Fruit fly (Drosophila melanogaster) whole organism, larva: ENCODE measurements around the gene CG32369.

ENCODE experiments used
- noc ChIP-seq: fragments of 200-800 bp; sonication (Bioruptor generic); optimal IDR thresholded peaks from 3 replicates; lab custom pipeline; 2019; ENCODE audit warnings: missing biosample characterization, mild to moderate bottlenecking, missing genetic modification characterization, moderate library complexity

The CG32369 gene

DNA sequence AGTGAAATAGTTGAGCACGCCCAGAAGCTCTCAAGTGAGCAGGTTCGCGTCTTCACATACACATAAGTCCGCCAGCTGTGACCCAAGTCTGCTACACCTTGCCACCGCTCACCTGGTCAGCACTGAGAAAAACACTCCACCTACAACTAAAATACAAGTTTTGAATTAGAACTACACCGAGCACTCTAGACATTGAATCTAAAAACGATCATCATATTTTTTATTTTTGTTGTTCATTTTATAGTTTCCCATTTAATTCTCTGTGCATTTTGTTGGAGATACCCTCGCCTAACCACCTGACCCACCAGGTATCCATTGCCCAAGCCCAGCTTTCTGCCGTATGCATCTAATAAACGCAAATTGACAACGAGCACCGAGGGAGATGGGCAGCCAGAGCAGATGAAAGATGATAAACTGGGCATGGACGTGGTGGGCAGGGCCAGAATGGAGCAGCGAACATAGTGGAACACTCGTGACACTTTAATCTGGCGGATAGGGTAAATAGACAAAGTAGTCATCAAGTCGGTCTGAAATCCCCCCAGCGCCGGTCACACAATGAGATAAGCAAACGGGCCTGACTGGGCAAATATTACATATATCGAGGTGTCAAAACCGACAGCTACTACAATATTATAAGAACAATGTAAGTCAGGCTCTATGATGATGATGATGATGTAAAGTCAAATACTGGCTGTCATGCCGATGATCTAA lies 31.8 kb upstream of the CG32369 start:
- no peak for TF ChIP-seq noc (tag; lab: Kevin White, UChicago)

DNA sequence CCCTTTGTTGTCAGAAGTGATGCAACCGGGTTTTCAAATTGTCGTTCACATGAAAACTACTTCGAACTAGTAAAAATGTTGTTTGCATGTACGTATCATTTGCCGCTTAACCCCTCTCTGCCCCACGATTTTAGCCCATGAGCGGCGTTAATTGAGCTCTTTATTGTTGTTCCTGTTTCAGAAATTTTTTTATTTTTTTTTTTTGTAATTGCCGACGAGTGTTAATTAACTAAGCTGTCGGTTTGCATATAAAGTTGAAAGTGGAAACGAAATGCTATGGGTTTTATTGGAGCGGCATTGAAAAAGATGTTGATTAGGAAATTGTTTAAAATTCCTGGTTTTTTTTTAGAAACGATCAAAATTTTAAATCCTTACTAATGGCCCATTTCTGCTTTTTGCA lies 28.7 kb upstream of the CG32369 start:
- no peak for TF ChIP-seq noc (tag; lab: Kevin White, UChicago)

DNA sequence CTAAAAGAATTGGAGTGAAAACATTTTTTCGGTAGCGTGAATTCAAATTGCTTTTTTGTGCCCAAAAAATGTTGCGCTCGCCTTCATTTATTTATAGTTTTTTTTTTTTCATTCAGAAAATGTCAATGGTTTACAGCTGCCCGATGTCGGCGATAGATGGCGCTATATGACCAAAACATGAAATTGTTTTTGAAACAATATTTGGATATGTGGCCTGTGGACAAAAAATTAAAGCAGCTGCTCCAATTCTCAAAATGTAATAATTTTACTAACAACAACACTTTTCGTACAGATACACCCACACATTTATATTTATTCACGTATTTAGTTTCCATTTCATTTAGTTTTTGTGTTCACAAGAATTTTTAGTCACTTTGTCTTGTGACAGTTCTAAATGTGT lies 28.1 kb upstream of the CG32369 start:
- TF ChIP-seq noc (tag; lab: Kevin White, UChicago): no peak

DNA sequence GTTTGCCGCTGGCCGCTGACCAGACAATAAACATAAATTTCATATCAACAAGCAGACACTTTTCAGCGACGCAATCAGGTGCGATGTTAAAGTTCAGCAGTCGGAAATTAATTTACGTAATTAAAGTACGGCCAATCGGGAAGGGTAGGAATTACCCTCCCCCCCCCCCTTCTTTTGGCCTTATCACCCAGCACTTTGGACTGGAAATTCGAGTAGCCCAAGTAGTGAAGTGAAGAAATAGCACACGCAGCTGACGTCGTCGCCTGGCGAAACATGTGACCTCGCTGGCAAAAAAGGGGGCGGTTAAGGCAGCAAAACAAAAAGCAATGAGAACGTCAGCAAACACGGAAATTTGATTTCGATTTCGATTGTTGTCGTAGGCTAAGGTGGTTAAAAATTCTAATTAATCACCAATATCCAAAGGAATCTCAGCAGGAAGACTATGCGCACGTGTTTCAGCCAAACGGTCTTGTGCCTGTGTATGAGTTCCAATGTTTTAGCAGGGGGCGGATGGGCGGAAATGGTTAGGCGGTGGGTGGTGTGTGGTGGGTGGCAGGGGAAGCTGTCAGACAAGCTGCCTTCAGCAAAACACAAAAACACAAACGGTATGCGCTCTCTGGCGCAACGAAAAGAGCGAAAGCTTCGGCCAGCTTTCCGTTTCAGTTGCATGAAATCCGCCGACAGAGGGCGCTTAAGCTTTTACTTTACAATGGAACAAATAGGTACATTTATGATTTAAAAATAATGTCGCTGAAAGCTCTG lies 27.2 kb upstream of the CG32369 start:
- TF ChIP-seq noc (tag; lab: Kevin White, UChicago): peak; percentile 5

DNA sequence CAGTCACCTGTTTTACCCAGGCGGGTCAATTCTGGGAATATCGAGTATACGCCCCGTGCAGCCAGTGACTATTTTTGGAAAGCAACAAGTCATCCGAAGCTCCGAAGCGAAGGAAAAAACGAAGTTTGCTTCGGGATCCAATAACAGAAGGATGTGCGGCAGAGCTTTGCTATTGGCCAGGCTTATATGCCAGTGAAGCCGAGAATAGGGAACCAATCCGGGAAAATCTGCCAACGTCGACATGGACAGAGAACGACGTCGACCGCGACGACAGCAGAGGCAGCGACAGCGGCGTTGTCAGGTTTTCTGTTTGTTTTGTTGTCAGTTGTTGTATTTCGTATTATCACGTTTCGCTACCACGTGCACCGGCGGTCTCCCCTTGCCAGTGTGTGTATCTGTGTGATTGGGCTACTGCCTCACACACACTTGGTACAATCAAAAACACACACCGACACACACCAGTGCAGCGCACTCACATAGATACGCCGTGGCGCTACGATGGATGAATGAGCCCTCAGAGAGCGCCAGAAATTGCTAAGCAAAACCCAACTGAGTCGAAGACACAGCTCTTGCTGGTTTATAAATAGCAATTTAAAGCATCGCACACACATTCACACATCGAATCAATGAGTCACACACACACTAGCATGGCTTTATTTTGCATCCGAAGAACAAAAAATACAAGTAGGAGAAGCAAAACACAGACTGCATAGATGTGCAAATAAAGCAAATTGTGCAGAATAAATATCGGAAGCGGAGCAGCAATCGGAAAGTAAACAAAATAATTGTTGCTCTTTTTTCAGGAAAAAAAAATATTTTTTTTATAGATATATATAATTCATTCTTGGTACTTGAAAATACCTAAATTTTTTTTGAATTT lies 25.5 kb upstream of the CG32369 start:
- TF ChIP-seq noc (tag; lab: Kevin White, UChicago): no peak

DNA sequence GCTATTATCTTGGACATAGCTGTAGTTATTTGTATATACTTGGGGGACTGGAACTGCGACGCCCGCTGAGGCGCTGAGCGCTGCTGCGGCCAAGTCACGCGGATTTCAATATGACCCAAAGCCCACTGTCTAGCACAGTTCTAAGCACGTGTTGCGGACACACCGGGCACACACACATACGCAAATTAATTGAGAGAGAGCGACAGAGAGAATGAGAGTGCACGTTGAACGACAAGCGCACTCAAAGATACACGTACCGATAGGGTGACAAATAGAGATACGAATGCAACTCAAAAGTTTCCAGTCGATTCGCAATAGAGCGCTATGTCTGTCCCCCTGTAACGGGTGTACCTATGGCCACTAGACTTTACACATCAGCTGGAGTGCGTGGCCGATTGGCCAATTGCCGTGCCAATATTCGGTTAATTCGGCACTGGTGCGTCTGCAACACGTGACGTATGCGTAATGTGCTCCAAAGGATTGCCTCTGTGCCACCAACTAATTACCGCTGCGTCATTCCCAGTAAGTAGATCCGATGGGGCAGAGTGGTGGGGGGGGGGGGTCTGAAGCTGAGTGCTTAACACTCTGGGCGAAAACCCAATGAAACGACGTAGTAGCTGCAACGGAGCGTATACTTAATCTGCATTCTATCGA lies 24.2 kb upstream of the CG32369 start:
- no peak for TF ChIP-seq noc (tag; lab: Kevin White, UChicago)

DNA sequence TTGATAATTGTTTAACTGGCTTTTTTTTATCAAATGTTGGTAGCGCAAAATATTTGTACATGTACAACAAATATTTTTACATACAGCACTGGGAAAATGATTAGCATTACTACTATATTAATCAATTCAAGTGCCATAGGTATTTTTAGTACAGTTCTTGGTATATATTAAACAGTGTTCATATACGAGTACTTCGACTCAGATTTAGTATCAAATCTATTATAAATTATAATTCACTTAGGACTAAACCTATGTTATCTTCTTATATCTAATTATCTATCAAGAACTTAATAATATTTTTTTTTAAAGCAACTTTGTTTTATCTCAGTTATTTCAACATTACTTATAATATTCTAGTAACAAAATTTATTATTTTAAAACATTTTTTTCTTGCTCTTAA lies 23.7 kb upstream of the CG32369 start:
- TF ChIP-seq noc (tag; lab: Kevin White, UChicago): no peak

DNA sequence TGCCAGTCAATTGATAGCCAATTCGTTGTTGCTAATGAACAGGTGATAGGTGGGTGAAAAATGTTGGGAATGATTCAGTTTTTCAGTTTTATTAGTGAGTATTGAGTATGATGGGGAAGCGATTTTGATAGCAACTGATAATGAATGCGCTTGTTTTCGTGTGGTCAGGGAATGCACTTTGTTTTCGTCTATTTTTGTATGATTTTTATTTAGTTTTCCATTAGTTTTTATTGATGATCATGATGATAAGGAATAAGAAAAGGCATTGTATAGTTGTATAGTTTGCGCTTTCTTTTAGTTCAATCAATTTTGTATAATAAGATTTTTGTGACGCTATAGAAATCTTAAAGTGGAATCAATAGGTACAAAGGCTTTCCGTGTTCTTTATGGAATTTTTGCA lies 22.3 kb upstream of the CG32369 start:
- no peak for TF ChIP-seq noc (tag; lab: Kevin White, UChicago)

DNA sequence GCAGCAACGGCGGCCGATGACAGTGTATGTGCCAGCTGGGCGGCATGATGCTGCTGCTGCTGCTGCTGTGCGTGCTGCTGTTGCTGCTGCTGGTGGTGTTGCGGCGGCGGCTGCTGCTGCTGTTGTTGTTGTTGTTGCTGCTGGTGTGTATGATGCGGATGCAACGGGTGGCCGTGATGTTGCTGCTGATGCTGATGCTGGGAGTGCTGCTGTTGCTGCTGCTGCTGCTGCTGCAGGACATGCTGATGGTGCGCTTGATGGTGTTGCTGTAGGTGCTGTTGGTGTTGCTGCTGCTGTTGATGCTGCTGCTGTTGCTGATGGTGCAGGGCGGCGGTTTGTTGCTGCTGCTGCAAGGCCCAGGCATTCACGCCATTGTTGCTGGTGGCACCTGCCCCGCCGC lies 21.3 kb upstream of the CG32369 start:
- TF ChIP-seq noc (tag; lab: Kevin White, UChicago): no peak

DNA sequence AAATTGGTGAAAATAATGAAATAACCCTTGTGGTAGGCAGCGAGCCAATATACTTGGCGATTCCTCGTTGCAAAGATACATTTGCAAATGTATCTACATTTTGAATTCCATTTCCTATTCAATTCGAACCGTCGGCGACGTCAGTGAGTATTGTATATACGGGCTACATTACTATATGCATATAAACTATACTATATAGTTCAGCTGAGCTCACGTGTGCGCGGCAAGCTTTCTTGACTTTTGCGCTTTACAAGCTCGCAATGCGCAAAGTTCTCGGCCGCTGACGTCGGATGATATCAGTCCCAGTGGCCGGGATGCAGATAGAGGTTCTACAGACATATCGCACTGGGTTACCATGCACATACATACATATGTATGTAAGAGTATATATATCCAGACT lies 20.0 kb upstream of the CG32369 start:
- TF ChIP-seq noc (tag; lab: Kevin White, UChicago): no peak

DNA sequence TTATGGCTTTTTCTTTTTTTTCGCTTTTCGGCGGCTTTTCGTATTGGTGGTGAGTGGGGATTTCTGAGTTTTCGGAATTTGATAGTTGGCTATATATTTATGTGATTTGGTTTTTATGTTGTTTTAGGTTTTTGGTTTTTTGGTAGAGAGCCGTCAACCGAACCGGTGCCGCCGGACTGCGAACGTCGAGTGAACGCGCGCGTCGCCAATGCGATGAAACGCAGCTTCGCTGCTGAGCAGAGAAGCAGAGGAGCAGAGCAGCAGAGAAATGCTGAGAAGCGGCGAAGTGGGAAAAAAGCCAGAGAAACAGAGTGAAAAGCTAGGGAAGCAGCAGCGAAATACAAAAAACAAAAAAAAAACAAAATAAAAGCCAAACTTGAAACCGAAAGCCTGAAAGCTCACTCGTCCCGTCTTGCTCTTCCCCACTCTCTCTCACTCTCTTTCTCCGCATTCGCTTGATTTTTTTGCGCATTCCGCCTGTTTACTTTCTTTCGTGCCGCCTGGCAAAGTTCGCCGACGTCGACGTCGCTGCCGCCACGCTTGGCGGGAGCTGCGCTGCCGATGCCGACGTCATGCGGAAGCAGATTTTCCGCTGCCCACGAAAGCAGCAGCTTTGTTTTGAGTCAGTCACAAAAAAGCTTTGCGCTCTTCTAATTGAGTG lies 18.3 kb upstream of the CG32369 start:
- TF ChIP-seq noc (tag; lab: Kevin White, UChicago): no peak

DNA sequence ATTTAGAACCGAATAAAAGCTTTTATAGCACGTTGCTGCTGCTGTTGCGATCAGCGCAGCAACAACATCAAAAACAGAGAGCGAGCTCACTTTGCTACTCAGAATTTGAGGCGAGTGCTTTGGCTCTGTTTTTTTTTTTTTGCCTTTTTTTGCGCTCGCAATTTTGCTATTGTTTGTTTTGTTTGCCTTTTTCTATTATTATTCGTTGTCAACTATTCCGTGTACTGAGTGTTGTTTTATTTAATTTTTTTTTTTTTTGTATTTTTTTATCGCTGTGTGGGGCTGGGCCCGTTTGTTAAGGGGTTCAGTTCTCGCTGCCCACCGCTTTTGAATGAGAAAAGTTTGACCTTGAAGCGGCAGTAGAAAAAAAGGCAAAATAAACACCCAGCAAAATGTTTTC lies 17.1 kb upstream of the CG32369 start:
- TF ChIP-seq noc (tag; lab: Kevin White, UChicago): no peak

DNA sequence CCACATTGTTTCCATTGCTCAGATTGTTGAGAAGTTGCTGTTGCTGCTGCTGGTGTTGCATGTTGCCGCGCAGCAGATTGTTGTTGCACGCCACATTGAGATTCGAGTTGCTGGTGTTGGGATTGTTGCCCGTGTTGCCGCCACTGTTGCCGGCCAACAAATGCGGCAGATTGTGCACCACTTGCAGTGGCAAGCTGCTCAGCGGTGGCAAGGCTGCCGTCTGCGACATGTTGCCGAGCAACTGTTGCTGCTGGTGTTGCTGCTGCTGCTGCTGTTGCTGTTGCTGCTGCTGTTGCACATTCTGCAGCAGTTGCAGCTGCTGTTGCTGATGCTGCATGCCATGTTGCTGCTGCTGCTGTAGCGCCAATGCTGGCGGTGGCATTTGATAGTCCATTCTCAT lies 16.6 kb upstream of the CG32369 start:
- no peak for TF ChIP-seq noc (tag; lab: Kevin White, UChicago)

DNA sequence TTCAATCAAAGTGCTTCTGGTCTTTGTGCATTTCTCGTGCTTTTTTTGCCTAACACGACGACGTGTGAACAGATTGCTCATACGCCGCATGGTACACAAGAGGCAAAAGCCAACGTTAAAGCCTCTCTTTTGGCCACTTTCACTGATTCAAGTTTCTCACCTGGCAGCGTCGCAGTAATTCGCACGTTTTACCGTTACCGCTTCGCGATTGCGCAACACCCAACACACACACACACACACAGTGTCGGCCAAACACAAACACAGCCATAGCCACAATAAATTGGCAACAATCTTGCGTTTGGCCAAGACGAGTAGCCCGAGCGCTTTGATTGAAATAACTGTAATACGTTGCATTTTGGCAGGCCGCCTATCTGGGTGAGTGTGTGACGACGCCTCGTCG lies 13.6 kb upstream of the CG32369 start:
- TF ChIP-seq noc (tag; lab: Kevin White, UChicago): no peak
